Worm (Caenorhabditis elegans) whole organism, dauer: Measurements from ENCODE around the gene C39D10.1.

ENCODE experiments used
- unc-62 ChIP-seq: sonication (generic microtip); optimal IDR thresholded peaks from 2 replicates; lab custom pipeline; 2017; ENCODE audit warnings: missing biosample characterization, missing genetic modification reagents, missing genetic modification characterization

Gene C39D10.1

DNA sequence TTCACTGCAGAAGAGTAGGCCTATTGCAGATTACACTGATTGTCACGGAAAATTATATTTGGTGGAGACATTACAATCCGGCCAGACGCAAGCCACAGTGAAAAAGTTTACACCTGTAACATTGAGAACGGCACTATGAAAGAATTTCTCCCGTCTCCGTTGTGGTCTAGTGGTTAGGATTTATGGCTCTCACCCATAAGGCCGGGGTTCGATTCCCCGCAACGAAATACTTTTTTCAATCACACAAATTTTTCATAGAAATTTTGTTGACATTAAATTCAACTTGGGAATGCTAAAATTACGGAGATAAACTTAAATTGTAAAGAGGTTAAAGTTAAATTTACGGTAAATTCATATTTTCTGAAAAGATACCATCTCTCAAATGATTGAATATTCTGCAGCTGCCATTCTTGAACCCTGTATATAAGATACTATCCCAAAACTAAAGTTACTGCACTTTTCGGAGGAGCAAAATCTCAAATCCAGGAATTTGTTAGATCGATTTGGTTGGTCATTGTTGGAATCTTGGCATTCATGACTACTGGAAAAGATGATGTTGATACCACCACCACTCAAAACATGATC, at the start of gene C39D10.1:
C39D10.1 (plus strand) TSS at position 535 of the 585 bp plus-strand sequence.
- no peak for TF ChIP-seq unc-62 (GFP tag; lab: Kevin White, UChicago)

DNA sequence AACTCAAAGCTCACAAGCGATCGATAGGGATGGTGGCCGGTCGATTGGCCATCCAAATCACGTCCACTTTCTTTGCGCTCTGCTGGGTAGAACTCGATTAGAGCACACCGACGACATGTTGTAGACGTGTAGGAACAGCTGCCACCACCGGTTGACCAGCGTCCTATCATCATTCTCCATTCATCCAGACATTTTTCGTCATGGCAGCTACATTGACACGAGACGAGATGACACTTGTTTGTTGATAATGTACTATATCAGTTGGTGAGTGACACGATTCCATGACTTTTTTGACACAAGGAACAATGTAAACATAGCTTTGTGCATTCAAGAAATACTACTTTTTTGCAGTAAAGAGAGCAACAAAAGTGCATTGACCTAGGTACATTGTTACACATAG, 40.3 kb upstream of the C39D10.1 start:
- TF ChIP-seq unc-62 (GFP tag; lab: Kevin White, UChicago) = no peak

DNA sequence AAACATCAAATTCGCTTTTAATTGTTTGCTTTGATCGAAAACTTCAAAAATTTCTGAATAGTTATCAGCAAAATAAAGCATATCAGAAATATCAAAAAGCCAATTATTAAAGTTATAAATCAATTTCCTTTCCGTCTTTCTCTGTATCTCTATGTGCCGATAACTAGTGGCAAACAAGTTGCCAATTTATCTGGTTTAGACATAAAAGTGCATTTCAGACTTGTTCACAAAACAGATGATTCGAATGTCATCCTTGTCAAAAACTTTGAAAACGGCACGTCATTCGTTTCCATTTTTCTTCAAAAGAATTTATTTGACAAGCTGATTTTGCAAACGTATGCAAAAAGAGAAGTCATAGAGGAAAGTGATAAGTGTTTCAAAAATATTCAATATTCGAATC, 39.5 kb upstream of the C39D10.1 start:
- no peak for TF ChIP-seq unc-62 (GFP tag; lab: Kevin White, UChicago)

DNA sequence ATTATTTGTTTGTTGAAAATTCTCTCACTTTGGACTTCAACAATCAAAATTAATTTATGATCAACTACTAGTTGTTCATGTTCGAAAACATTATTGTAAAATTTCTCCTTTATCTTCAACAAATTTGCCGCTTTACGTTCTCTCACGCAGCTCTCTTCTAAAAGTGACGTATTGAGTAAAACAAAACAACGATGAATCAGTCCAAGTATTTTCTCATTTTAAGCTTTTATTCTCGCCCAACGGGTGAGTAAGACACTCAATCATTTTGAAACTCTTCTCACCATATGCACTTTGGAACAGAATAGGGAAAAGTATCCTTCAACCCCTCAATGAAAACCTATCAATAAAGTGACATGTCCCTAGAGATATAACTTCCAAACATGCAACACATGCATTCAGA, 33.4 kb upstream of the C39D10.1 start:
- TF ChIP-seq unc-62 (GFP tag; lab: Kevin White, UChicago) = no peak

DNA sequence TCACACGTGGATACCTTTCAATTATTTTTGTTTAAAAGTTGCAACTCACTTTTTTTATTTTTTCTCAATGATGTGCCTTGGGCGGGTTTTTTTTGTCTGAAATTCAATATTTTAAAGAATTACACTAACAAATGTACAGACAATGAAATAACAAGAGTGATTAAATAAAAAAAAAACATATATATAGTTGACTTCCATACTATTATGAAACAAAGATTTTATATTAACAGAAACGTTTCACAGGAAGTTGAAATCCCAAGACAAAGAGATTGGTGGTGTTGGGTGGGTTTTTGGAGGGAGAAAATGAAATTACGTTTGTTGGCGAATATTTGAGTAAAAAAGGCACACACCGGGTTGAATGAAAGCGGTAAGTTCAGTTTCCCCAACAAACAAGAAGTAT, 30.9 kb upstream of the C39D10.1 start, which contains the start of gene cca-1:
cca-1 (minus strand) TSS at position 101 of the 400 bp plus-strand sequence.
- TF ChIP-seq unc-62 (GFP tag; lab: Kevin White, UChicago) = no peak

DNA sequence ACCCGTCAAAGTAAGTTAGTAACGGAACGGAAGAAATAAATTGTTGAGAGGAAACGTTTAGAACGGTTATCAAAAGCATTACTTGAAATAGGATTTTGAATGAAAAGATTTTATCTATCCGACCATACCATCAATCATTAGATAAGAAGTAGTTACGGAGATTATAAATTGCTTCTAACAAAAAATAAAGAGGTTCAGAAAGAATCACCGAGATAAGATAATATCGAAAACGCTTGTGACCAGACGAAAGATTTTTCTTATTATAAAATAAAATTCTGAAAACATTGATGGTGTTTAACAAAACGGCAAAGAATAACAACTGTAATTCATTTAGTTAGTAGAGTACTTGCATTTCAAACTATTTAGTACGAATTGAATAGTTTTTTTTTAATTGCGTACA, 25.9 kb upstream of the C39D10.1 start, which contains the start of gene C39D10.8:
C39D10.8 (minus strand) TSS at position 101 of the 400 bp plus-strand sequence.
- TF ChIP-seq unc-62 (GFP tag; lab: Kevin White, UChicago) = no peak

DNA sequence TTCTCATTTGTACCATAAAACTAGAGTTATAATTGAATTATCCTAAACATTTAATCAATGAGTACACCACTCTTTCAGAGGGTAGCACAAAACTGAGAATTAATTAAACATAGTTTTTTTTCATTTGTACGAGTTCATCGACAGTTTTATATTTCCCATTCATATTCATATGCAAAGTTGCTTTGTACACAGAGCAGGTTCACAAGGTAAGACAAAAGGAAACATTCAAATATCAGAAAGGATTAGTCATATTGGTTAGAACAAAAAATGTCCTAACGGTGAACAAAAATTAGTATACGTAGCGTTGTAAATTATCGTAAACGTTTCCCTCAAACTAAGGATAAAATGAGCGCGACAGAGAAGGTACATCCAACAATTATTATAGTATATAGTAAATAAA, 25.5 kb upstream of the C39D10.1 start:
- no peak for TF ChIP-seq unc-62 (GFP tag; lab: Kevin White, UChicago)

DNA sequence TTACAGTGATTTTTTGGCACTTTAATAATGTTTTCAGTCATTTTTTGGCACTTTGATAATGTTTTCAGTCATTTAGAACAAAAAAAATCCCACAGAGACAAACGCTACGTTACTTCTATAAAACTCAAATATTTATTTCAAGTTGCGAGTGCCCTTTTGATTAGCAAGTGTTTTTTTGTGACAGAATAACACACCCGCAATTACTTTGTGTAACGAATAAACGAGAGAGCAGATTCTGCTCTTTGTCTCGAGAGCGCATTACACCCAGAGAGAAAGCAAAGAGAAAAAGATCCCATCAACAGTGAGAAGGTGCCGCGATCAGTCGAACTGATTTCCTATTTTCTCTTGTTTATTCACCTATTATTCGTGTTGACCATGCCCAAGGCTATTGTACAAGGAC, 22.8 kb upstream of the C39D10.1 start, which contains the start of gene pcyt-2.2:
pcyt-2.2 (plus strand) TSS at position 301 of the 400 bp plus-strand sequence.
- no peak for TF ChIP-seq unc-62 (GFP tag; lab: Kevin White, UChicago)

DNA sequence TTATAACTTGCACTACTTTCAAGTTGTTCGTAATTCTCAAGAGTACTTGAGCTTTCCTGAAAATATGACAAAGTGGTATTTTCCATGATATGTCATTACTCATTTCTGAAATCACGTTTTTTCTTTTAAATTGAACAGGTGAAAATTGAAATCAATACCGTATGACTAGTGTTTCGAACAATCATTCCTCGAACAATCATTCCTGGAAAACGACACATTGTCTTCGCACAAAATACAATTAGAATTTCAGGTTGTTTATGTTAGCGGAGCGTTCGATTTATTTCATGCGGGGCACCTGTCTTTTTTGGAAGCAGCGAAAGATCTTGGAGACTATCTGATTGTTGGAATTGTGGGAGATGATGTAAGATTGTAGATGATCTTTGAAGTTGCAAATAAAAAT, 20.6 kb upstream of the C39D10.1 start:
- TF ChIP-seq unc-62 (GFP tag; lab: Kevin White, UChicago) = no peak

DNA sequence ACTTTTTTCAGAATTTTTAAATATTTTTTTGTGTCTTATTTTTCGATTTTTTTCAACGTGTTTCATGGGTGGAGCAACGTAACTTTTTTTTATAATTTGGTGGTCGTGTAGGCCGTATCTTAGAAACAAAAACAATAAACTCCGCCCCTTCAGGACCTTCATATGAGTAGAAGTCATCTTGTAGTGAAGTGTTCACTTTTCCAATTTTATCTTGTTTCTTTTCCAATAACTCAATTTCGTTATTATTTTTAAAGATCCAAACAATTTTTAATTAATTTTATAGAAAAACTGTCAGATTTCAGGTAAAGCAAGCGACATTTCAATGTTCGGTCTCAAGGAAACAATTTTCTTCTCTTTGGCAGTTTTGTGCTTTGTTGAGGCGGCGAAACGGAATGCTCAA, 17.8 kb upstream of the C39D10.1 start, which contains the start of gene C39D10.2:
C39D10.2 (plus strand) TSS at position 301 of the 400 bp plus-strand sequence.
- no peak for TF ChIP-seq unc-62 (GFP tag; lab: Kevin White, UChicago)

DNA sequence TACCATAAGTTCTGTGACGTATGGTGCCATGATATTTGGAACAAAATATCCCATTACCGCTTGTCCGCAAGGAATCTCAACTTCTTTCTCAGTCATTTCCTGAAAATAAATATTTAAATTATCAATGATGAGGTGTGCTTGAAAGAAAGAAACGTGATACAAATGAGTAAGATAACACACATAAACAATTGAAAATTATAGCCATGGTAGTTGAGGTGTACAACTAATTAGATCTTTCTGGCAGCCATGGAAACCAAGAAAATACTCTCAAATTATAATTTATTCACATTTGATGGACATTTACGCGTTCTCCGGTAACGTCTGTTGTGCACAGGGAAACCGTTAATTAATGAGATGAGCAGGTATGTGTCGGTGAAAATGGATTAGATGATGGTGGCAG, 14.5 kb upstream of the C39D10.1 start, which contains the start of gene C39D10.5:
C39D10.5 (minus strand) TSS at position 101 of the 400 bp plus-strand sequence.
- TF ChIP-seq unc-62 (GFP tag; lab: Kevin White, UChicago) = no peak

DNA sequence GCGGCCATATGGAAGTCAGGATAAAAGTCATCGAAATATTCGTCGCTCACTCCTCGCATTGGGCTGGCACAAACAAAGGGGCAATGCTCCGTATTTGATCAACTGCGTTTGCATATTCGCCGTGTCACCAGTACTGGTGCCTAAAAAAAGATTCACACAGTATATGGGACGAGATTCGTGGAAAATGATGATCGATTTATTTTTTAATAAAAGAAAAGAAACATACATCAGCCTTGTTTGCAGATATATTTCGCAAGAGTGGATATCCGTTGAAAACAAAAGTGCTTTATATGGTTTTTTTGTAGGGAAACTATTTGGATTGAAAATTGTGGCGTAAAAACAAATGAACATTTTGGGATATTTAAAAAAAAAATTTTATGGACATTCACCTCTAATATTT, 9.1 kb upstream of the C39D10.1 start, which contains the start of gene latd-1:
latd-1 (minus strand) TSS at position 101 of the 400 bp plus-strand sequence.
- TF ChIP-seq unc-62 (GFP tag; lab: Kevin White, UChicago) = no peak

DNA sequence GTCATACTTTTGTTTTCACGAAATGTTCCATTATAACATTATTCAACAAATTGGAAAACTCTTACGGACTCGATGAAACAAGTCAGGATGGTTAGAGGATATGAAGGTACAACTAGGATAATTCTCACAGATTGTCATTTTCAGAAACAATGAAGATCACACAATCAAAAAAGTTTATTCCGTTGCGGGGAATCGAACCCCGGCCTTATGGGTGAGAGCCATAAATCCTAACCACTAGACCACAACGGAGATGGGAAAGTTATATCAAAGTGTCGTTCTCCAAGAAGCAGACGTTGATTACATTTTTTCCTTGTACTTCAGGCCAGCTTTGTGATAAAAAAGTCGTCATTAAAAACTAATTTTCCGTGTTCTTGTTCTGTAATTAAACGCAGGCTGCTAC, 8.6 kb upstream of the C39D10.1 start:
- TF ChIP-seq unc-62 (GFP tag; lab: Kevin White, UChicago) = no peak

DNA sequence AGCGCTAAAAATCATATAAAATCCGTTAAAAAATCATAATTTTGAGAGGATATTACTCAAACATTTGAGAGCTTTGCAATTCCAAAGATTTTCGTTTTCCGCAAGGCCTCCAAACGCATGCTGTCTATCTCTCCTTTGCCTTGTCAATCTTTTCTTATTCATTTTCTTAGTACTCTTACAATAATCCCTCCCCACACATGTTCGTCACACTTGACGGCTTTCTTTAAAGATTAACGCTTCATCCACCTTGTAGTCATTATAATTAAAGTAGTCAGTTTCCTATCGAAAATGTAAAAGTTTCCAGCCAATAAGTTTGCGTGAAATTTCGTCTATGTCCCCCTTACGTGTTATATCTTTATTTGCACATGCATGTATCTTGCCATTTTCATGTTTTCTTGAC, 6.6 kb upstream of the C39D10.1 start:
- no peak for TF ChIP-seq unc-62 (GFP tag; lab: Kevin White, UChicago)

DNA sequence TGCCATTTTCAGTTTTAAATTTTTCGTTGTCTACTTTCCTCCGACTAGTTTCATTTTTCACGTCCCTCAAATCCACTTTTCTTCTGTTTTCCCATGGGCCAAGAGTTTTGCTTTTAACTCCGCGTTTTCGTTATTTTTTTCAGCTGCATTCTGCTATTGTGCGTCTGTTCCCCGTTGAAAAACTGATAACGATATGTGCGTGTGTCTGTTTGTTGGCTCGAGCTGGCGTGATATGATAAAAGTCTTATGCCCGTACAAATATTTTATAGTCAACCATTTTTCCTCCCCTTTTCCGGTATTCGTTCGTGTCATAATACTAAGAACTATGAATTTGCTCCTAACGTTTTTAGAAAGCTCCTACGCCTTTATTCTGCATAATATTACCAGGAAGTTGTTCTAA, 4.9 kb upstream of the C39D10.1 start:
- TF ChIP-seq unc-62 (GFP tag; lab: Kevin White, UChicago) = no peak

DNA sequence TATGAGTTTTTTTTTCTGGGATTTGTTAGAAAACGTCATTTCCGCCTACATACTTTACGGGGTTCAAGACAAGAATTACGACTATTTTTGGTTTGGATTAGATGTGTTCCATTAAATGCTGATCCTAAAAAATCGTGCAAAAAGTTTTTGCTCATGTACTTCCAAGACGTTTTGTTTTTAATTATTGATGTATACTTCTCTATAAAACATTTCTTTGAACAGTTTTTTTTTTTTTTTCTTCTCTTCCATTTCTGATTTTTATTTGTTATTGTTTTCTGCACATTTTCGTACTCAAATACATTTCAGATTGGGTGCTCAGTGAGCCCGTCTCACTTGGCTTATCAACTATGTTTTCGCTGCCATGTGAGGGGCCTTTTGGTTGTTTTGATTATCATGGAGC, 3.8 kb upstream of the C39D10.1 start, which contains the start of gene C39D10.11:
C39D10.11 (plus strand) TSS at position 301 of the 400 bp plus-strand sequence.
- no peak for TF ChIP-seq unc-62 (GFP tag; lab: Kevin White, UChicago)

DNA sequence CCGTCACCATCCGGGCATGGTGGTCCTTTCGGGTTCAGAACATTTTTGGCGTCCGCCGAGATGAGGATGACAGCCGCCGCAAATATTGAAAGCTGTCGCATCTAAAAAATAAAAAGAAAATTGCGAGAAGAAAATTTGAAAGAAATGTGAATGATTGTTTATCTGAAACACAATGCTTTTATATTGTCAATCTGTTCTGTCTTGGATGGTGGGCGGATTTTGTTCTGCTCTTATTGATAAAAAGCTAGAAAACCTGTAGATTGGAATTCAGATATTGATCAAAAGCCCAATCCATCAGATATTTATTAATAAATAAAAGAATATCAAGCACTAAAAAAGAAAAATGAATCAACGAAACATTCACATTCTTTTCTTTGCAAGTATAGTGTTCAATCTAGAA, 7.1 kb downstream of the C39D10.1 start, which contains the start of gene C39D10.7:
C39D10.7 (minus strand) TSS at position 101 of the 400 bp plus-strand sequence.
- TF ChIP-seq unc-62 (GFP tag; lab: Kevin White, UChicago) = no peak
